Worm (Caenorhabditis elegans) whole organism, L4/young adult: Measurements from ENCODE around the gene nhr-204.
A peak's percentile ranks its signal among the peaks of the same experiment; 100 is the strongest.

Source experiments
- W03F9.2 ChIP-seq: fragments of 150-350 bp; optimal IDR thresholded peaks from 2 replicates; lab custom pipeline; 2014; ENCODE audit warnings: missing biosample characterization, missing genetic modification characterization
- dao-5 ChIP-seq: sonication (generic microtip); optimal IDR thresholded peaks from 2 replicates; lab custom pipeline; 2016; ENCODE audit warnings: missing genotype, missing genetic modification characterization, moderate library complexity, missing compliant biosample characterization
- him-1 ChIP-seq: sonication (generic microtip); optimal IDR thresholded peaks from 2 replicates; lab custom pipeline; 2016; ENCODE audit warnings: missing genotype, missing genetic modification reagents, missing genetic modification characterization, missing compliant biosample characterization

The nhr-204 gene

DNA sequence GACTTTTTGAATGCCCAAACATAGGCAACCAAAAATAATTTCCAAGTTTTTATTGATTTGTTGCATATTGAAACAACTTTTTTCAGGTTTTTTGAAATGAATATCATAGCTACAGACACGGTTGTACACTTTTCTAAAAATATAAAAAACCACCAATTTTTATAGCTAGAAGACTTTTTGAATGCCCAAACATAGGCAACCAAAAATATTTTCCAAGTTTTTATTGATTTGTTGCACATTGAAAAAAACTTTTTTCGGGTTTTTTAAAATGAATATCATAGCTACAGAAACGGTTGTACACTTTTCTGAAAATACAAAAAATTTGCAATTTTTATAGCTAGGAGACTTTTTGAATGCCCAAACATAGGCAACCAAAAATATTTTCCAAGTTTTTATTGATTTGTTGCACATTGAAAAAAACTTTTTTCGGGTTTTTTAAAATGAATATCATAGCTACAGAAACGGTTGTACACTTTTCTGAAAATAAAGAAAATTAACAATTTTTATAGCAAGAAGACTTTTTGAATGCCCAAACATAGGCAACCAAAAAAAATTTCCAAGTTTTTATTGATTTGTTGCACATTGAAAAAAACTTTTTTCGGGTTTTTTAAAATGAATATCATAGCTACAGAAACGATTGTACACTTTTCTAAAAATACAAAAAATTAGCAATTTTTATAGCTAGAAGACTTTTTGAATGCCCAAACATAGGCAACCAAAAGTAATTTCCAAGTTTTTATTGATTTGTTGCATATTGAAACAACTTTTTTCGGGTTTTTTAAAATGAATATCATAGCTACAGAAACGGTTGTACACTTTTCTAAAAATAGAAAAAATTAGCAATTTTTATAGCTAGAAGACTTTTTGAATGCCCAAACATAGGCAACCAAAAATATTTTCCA, 6.7 kb upstream of the nhr-204 start:
- peak; percentile 53 for TF ChIP-seq him-1 (tag; lab: Kevin White, UChicago)

DNA sequence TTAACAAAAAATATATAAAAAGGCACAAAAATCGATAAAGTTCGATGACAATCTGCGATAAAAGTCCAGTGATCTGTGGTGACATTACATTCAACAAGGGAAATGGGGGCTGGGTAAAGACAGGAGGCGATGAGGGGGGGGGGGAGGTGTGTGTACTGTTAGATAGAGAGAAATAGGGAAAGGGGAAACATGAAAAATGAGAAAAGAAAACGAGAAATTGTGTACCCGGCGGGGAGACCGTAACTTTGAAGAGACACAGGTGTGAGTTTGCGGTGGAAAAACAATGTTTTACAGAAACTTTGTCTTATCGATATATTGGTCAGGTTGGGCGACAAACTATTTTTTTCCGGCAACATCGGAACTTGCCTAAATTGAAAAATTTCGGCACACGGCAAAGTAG, 1.7 kb upstream of the nhr-204 start:
- no peak for TF ChIP-seq W03F9.2 (tag; lab: Kevin White, UChicago)
- TF ChIP-seq dao-5 (tag; lab: Kevin White, UChicago): no peak
- no peak for TF ChIP-seq him-1 (tag; lab: Kevin White, UChicago)

DNA sequence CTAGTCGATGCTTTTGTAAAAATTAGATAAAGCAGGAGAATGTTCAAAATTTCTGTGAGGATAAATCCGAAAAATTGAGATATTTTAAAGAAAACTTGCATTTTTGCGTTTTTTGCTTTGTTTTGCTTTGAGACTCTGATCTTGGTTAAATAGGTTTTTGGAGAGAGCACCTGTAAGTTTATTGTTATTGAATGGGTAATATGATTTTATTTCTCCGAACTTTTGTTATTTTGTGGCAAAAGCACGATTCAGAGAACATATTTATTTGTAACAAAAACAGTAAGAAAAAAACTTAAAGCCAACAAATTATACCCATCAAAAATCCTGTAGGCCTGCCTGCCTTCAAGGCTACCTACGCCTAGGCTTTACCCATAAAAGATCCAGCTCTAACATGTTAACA, 4.0 kb downstream of the nhr-204 start, which contains the start of gene str-121:
str-121 (minus strand) TSS at position 101 of the 400 bp plus-strand sequence.
- no peak for TF ChIP-seq dao-5 (tag; lab: Kevin White, UChicago)
- TF ChIP-seq W03F9.2 (tag; lab: Kevin White, UChicago): no peak
- TF ChIP-seq him-1 (tag; lab: Kevin White, UChicago): no peak

DNA sequence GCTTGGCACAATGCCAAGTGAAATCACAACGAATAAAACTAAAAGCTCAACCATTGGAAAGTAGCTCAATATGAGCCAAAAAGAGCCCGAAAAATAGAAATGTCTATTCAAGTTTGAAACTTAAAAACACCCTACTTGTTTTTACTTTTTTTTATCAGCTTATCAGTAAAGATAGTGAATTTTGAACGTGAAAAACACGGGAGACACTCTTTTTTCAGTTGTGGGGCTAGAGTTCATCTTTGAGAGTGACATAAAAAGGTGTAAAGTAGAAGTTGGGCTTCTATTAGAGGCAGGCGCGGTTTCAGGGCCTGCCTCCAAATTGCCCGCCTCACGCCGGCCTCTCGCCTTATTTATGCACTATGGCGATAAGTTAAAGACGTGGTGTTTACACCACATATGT, 7.0 kb downstream of the nhr-204 start, which contains the start of gene oac-39:
oac-39 (minus strand) TSS at position 101 of the 400 bp plus-strand sequence.
- TF ChIP-seq W03F9.2 (tag; lab: Kevin White, UChicago) (no peak), him-1 (tag; lab: Kevin White, UChicago) (no peak), dao-5 (tag; lab: Kevin White, UChicago) (no peak)

DNA sequence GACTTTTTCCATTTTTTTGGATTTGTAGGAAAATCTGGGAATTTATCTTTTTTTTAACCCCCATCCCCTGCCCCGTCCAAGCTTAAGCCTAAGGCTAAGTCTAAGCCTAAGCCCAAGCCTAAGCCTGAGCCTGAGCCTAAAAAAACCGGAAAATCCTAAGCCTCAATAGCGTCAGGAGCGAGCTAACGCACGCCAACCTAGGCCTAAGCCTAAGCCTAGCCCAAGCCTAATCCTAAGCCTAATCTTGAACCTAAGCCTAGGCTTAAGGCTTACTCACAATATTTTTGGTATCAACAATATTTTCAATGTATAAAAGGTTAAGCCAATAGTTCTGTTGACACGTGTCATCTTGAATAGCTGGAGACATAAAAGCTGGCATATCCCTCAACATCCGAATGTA, 10.0 kb downstream of the nhr-204 start:
- TF ChIP-seq W03F9.2 (tag; lab: Kevin White, UChicago) (no peak), him-1 (tag; lab: Kevin White, UChicago) (no peak), dao-5 (tag; lab: Kevin White, UChicago) (no peak)

DNA sequence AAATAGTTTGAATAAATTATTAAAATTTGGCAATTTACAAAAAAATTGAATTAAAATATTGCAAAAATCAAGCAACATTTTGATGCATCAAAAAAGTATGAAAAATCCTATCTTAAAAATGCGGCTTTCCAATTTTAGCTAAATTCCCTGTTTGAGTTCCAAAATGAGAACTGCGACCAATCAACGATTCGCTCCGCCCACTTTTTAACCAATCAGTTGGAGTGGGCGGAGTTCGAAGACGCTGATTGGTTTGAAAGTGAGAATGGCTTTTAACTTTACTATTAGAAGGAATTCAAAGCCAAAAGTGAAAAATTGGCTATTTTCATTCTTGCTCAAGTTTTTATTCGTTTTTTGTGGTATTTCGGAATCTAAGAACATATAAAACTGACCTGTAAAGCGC, 11.1 kb downstream of the nhr-204 start:
- no peak for TF ChIP-seq dao-5 (tag; lab: Kevin White, UChicago)
- TF ChIP-seq him-1 (tag; lab: Kevin White, UChicago): no peak
- TF ChIP-seq W03F9.2 (tag; lab: Kevin White, UChicago): no peak

DNA sequence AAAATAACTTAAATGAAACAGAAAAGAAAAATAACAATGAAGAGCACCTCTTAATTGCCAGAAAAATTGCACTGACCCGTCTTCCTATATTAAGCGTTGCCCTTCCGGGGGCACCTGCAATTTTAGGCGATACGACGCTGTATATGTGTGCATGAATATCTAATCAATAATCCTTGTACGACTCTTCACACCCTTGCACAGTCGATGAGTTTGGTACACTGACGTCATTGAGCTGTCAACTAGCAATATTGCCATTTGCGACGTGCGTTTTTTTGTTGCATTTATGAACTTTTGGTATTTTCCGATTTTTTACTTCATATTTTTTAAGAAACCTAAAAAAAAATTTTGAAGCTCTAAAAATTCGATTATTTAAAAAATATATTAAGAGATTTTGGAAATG, 12.5 kb downstream of the nhr-204 start, which contains the start of gene kin-34:
kin-34 (minus strand) TSS at position 101 of the 400 bp plus-strand sequence.
- TF ChIP-seq W03F9.2 (tag; lab: Kevin White, UChicago): no peak
- no peak for TF ChIP-seq him-1 (tag; lab: Kevin White, UChicago)
- TF ChIP-seq dao-5 (tag; lab: Kevin White, UChicago): no peak

DNA sequence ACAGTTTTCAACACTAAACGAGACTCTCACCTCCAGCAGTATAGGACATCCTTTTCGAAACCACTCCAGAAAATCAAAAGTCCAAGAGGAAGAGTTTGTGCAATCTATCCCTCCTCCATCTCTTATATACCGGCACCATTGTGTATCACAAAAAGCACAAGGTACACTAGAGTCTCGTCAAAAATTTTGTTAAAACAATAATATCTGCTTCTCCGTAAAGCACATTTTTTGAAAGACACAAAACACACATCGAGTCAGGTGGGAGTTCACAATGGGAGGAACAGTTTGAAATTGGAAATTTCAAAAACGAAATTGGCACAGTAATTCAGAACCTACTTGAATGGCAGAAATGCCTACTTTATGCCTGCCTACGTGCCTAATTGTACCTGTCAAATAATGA, 16.1 kb downstream of the nhr-204 start, which contains the start of gene R02C2.7:
R02C2.7 (minus strand) TSS at position 101 of the 400 bp plus-strand sequence.
- TF ChIP-seq dao-5 (tag; lab: Kevin White, UChicago) (no peak), W03F9.2 (tag; lab: Kevin White, UChicago) (no peak), him-1 (tag; lab: Kevin White, UChicago) (no peak)

DNA sequence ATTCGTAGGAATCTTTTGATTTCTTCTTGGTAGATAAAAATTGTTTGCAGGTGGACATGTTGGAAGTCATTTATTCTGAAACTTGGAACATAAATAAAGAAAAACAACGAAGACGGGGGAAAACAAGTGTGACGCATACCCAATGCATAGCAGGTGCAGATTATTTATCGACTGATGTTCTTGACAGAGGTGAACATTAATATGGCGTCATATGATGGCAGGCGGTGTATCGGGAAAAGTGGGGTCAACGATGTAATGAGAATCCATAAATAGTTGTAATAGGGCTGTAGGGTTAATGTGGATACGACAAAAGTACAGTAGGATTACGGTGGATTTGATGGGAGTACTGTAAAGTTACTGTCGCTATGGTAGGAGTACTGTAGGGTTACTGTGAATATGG, 18.3 kb downstream of the nhr-204 start, which contains the start of gene txt-2:
txt-2 (minus strand) TSS at position 214 of the 400 bp plus-strand sequence.
- TF ChIP-seq W03F9.2 (tag; lab: Kevin White, UChicago) (no peak), him-1 (tag; lab: Kevin White, UChicago) (no peak), dao-5 (tag; lab: Kevin White, UChicago) (no peak)

DNA sequence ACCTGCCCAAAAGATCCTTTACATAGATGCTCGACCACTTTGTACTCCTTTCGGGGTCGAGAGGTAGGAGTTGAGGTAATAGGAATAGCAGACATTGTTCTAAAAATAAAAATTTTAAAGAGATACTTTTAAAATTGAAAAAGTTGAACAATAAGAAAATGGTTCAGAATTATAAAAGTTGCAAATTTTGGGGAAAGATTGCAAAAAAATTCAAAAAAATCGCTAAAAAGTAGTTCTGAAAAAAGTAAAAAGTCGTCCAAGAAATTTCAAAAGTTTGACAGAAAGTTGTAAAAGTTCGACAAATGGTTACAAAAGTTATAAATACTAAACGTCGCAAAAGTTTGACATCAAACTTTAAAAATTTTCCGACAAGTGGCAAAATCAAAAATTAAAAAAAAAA, 20.5 kb downstream of the nhr-204 start, which contains the start of gene R02C2.1:
R02C2.1 (minus strand) TSS at position 101 of the 400 bp plus-strand sequence.
- TF ChIP-seq him-1 (tag; lab: Kevin White, UChicago) (no peak), W03F9.2 (tag; lab: Kevin White, UChicago) (no peak), dao-5 (tag; lab: Kevin White, UChicago) (no peak)

DNA sequence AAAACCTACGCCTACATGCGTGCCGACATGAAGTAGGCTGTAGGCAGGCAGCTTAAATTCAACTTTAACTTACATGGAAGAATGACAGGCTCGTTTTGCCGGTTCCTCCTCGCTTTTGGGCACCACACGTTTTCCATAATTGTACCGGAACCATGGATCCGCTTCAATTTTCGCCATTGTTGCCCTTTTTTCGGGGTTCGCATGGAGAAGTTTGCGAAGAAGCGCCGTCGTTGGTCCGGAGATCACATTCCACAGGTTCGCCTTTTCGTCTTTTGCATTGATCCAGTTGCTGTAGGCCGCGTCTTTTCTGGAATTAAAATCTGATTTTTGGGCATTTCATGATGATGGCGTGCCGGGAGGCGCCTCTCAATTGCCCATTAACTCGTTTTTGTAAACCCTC, 21.6 kb downstream of the nhr-204 start:
- TF ChIP-seq dao-5 (tag; lab: Kevin White, UChicago) (no peak), him-1 (tag; lab: Kevin White, UChicago) (no peak), W03F9.2 (tag; lab: Kevin White, UChicago) (no peak)

DNA sequence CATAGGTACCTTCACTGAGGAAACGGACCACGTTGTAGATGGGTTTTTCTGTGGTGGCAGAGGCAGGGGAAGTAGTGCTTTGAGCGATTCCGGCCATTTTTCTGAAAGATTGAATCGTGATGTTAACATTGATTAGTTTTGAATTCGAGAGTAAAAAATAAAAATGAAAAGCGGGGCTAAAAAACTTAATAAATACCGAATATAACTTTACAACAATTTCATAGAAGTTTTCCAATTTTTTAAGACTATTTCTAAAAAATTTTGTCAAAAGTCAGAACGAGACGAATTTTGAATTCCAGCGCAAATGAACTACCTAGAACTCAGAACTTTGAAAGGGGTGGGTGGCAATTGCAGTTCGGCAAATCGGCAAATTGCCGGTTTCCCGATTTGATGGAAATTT, 24.1 kb downstream of the nhr-204 start, which contains the start of gene kin-33:
kin-33 (minus strand) TSS at position 101 of the 400 bp plus-strand sequence.
- no peak for TF ChIP-seq dao-5 (tag; lab: Kevin White, UChicago)
- no peak for TF ChIP-seq W03F9.2 (tag; lab: Kevin White, UChicago)
- TF ChIP-seq him-1 (tag; lab: Kevin White, UChicago): no peak

DNA sequence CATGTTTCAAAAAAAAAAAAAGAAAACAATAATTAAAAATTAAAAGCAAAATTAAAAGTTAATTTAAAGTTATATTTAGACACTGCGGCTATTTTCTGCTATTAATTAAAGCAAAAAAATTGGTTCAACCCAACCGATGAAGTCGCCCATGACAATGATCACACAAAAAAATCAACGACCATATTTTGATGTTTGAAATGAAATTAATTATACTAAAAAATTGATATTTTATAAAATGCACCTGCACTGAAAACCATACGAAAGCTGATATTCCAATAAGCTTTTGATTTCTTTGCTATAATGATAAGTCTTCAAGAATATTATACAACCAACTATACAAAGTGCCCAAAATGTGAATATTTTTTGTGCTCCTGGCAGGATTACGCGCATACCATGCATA, 39.0 kb downstream of the nhr-204 start, which contains the start of gene srh-80:
srh-80 (plus strand) TSS at position 301 of the 400 bp plus-strand sequence.
- no peak for TF ChIP-seq dao-5 (tag; lab: Kevin White, UChicago)
- TF ChIP-seq him-1 (tag; lab: Kevin White, UChicago): no peak
- no peak for TF ChIP-seq W03F9.2 (tag; lab: Kevin White, UChicago)
